Worm (Caenorhabditis elegans) whole organism, L2 larva: ENCODE data around the gene Y42A5A.3.

Source experiments
- blmp-1 ChIP-seq: sonication (generic microtip); optimal IDR thresholded peaks from 2 replicates; lab custom pipeline; 2017; ENCODE audit warnings: missing genetic modification characterization, mild to moderate bottlenecking, missing compliant biosample characterization, antibody characterized with exemption, moderate library complexity; ENCODE audit not compliant: insufficient read depth
- egl-27 ChIP-seq: sonication (generic microtip); optimal IDR thresholded peaks from 3 replicates; lab custom pipeline; 2017; ENCODE audit warnings: missing biosample characterization, missing genetic modification reagents, missing genetic modification characterization
- elt-1 ChIP-seq: fragments of 150-350 bp; optimal IDR thresholded peaks from 2 replicates; lab custom pipeline; 2014; ENCODE audit warnings: missing biosample characterization, missing genetic modification characterization
- elt-3 ChIP-seq: sonication (generic microtip); optimal IDR thresholded peaks from 2 replicates; lab custom pipeline; 2017; ENCODE audit warnings: missing biosample characterization, missing genetic modification characterization
- fos-1 ChIP-seq: fragments of 150-350 bp; optimal IDR thresholded peaks from 2 replicates; lab custom pipeline; 2014; ENCODE audit warnings: missing biosample characterization, missing genetic modification characterization
- lin-39 ChIP-seq: fragments of 150-350 bp; optimal IDR thresholded peaks from 2 replicates; lab custom pipeline; 2014; ENCODE audit warnings: missing biosample characterization, missing genetic modification reagents, missing genetic modification characterization
- mab-5 ChIP-seq: fragments of 150-350 bp; optimal IDR thresholded peaks from 2 replicates; lab custom pipeline; 2014; ENCODE audit warnings: missing biosample characterization, missing genetic modification characterization
- nhr-11 ChIP-seq: fragments of 150-350 bp; optimal IDR thresholded peaks from 2 replicates; lab custom pipeline; 2014; ENCODE audit warnings: missing biosample characterization, missing genetic modification characterization
- nhr-23 ChIP-seq: fragments of 150-350 bp; optimal IDR thresholded peaks from 2 replicates; lab custom pipeline; 2014; ENCODE audit warnings: missing biosample characterization, missing genetic modification reagents, missing genetic modification characterization
- nhr-25 ChIP-seq: fragments of 150-350 bp; sonication (generic microtip); optimal IDR thresholded peaks from 3 replicates; lab custom pipeline; 2014; ENCODE audit warnings: missing biosample characterization, missing genetic modification characterization
- skn-1 ChIP-seq: sonication (generic microtip); optimal IDR thresholded peaks from 2 replicates; lab custom pipeline; 2017; ENCODE audit warnings: missing biosample characterization, missing genetic modification characterization
- ztf-4 ChIP-seq: fragments of 150-350 bp; optimal IDR thresholded peaks from 2 replicates; lab custom pipeline; 2014; ENCODE audit warnings: missing biosample characterization, missing genetic modification characterization

ce11 chrV:11098599-11098998 lies 2.8 kb upstream of the Y42A5A.3 start, which contains the start of gene cdkl-1:
- TF ChIP-seq fos-1 (tag; lab: Kevin White, UChicago) (no peak), nhr-11 (tag; lab: Kevin White, UChicago) (no peak), egl-27 (no peak), elt-3 (tag; lab: Kevin White, UChicago) (no peak), mab-5 (no peak), skn-1 (tag; lab: Kevin White, UChicago) (no peak), ztf-4 (tag; lab: Kevin White, UChicago) (no peak), nhr-23 (tag; lab: Kevin White, UChicago) (no peak), lin-39 (no peak), blmp-1 (tag; lab: Kevin White, UChicago) (no peak), nhr-25 (no peak), elt-1 (tag; lab: Kevin White, UChicago) (no peak)
